Worm (Caenorhabditis elegans) whole organism, L3 larva: ENCODE measurements around the gene C05A2.4.
A peak's percentile ranks its signal among the peaks of the same experiment; 100 is the strongest.

Experiments used
- R02D3.7 ChIP-seq: fragments of 150-350 bp; optimal IDR thresholded peaks from 2 replicates; lab custom pipeline; 2014; ENCODE audit warnings: missing biosample characterization, missing genetic modification characterization
- aly-2 ChIP-seq: fragments of 150-350 bp; optimal IDR thresholded peaks from 2 replicates; lab custom pipeline; 2014; ENCODE audit warnings: missing biosample characterization, missing genetic modification characterization
- ceh-16 ChIP-seq: sonication (generic microtip); optimal IDR thresholded peaks from 2 replicates; lab custom pipeline; 2017; ENCODE audit warnings: missing biosample characterization, missing genetic modification characterization
- ceh-28 ChIP-seq: fragments of 150-350 bp; optimal IDR thresholded peaks from 2 replicates; lab custom pipeline; 2014; ENCODE audit warnings: missing biosample characterization, missing genetic modification reagents, missing genetic modification characterization
- ceh-82 ChIP-seq: fragments of 150-350 bp; optimal IDR thresholded peaks from 2 replicates; lab custom pipeline; 2014; ENCODE audit warnings: missing biosample characterization, missing genetic modification characterization
- ceh-9 ChIP-seq: sonication (generic microtip); optimal IDR thresholded peaks from 2 replicates; lab custom pipeline; 2018; ENCODE audit warnings: missing biosample characterization, missing genetic modification characterization
- daf-12 ChIP-seq: fragments of 150-350 bp; optimal IDR thresholded peaks from 2 replicates; lab custom pipeline; 2014; ENCODE audit warnings: missing biosample characterization, missing genetic modification reagents, missing genetic modification characterization
- egl-27 ChIP-seq: sonication (generic microtip); optimal IDR thresholded peaks from 4 replicates; lab custom pipeline; 2017; ENCODE audit warnings: missing biosample characterization, missing genetic modification reagents, missing genetic modification characterization
- egl-5 ChIP-seq: fragments of 150-350 bp; optimal IDR thresholded peaks from 2 replicates; lab custom pipeline; 2017; ENCODE audit warnings: missing biosample characterization, missing genetic modification reagents, missing genetic modification characterization, inconsistent platforms
- elt-2 ChIP-seq: sonication (generic microtip); optimal IDR thresholded peaks from 2 replicates; lab custom pipeline; 2016; ENCODE audit warnings: missing genetic modification reagents, mild to moderate bottlenecking, missing genetic modification characterization, missing compliant biosample characterization
- elt-3 ChIP-seq, 3 experiments: fragments of 150-350 bp in 1 of 3; sonication (generic microtip) in 2 of 3; optimal IDR thresholded peaks; 2 replicates in 2 of 3; 4 replicates in 1 of 3; lab custom pipeline; 2014 to 2017; ENCODE audit warnings: missing biosample characterization in 3 of 3, missing genetic modification characterization in 3 of 3
- eor-1 ChIP-seq, 2 experiments: fragments of 150-350 bp; optimal IDR thresholded peaks; 2 replicates each; lab custom pipeline; 2014 to 2018; ENCODE audit warnings: missing biosample characterization in 2 of 2, missing genetic modification characterization in 2 of 2
- fkh-10 ChIP-seq: sonication (generic microtip); optimal IDR thresholded peaks from 2 replicates; lab custom pipeline; 2017; ENCODE audit warnings: missing biosample characterization, missing genetic modification reagents, missing genetic modification characterization
- fkh-2 ChIP-seq: fragments of 150-350 bp; optimal IDR thresholded peaks from 2 replicates; lab custom pipeline; 2014; ENCODE audit warnings: missing biosample characterization, missing genetic modification reagents, missing genetic modification characterization
- hmg-11 ChIP-seq: sonication (generic microtip); optimal IDR thresholded peaks from 2 replicates; lab custom pipeline; 2016; ENCODE audit warnings: missing genetic modification characterization, missing compliant biosample characterization
- jun-1 ChIP-seq: fragments of 150-350 bp; optimal IDR thresholded peaks from 2 replicates; lab custom pipeline; 2014; ENCODE audit warnings: missing biosample characterization, missing genetic modification reagents, missing genetic modification characterization
- lin-39 ChIP-seq: fragments of 150-350 bp; optimal IDR thresholded peaks from 2 replicates; lab custom pipeline; 2018; ENCODE audit warnings: missing biosample characterization, missing genetic modification reagents, missing genetic modification characterization
- lsy-12 ChIP-seq: sonication (generic microtip); optimal IDR thresholded peaks from 2 replicates; lab custom pipeline; 2016; ENCODE audit warnings: mild to moderate bottlenecking, missing genetic modification characterization, missing compliant biosample characterization
- mdl-1 ChIP-seq: fragments of 150-350 bp; optimal IDR thresholded peaks from 2 replicates; lab custom pipeline; 2014; ENCODE audit warnings: missing biosample characterization, missing genetic modification characterization
- mml-1 ChIP-seq: fragments of 150-350 bp; sonication (generic microtip); optimal IDR thresholded peaks from 3 replicates; lab custom pipeline; 2014; ENCODE audit warnings: missing biosample characterization, missing genetic modification characterization
- nfya-1 ChIP-seq: sonication (generic microtip); optimal IDR thresholded peaks from 2 replicates; lab custom pipeline; 2017; ENCODE audit warnings: missing genetic modification characterization, mild to moderate bottlenecking, missing compliant biosample characterization, antibody characterized with exemption, moderate library complexity; ENCODE audit not compliant: insufficient read depth
- nhr-11 ChIP-seq: fragments of 150-350 bp; optimal IDR thresholded peaks from 2 replicates; lab custom pipeline; 2014; ENCODE audit warnings: missing biosample characterization, missing genetic modification characterization
- nhr-23 ChIP-seq: fragments of 150-350 bp; optimal IDR thresholded peaks from 2 replicates; lab custom pipeline; 2014; ENCODE audit warnings: missing biosample characterization, missing genetic modification reagents, missing genetic modification characterization
- nhr-25 ChIP-seq: sonication (generic microtip); optimal IDR thresholded peaks from 2 replicates; lab custom pipeline; 2017; ENCODE audit warnings: missing biosample characterization, missing genetic modification characterization
- nhr-28 ChIP-seq: fragments of 150-350 bp; optimal IDR thresholded peaks from 2 replicates; lab custom pipeline; 2014; ENCODE audit warnings: missing biosample characterization, missing genetic modification characterization
- nhr-43 ChIP-seq: sonication (generic microtip); optimal IDR thresholded peaks from 2 replicates; lab custom pipeline; 2016; ENCODE audit warnings: mild to moderate bottlenecking, missing genetic modification characterization, missing compliant biosample characterization; ENCODE audit not compliant: poor library complexity, severe bottlenecking
- nhr-76 ChIP-seq: fragments of 150-350 bp; sonication (generic microtip); optimal IDR thresholded peaks from 5 replicates; lab custom pipeline; 2014; ENCODE audit warnings: missing biosample characterization, missing genetic modification characterization
- nhr-77 ChIP-seq: fragments of 150-350 bp; optimal IDR thresholded peaks from 2 replicates; lab custom pipeline; 2014; ENCODE audit warnings: missing biosample characterization, missing genetic modification characterization
- pha-4 ChIP-seq: fragments of 150-350 bp; optimal IDR thresholded peaks from 2 replicates; lab custom pipeline; 2014; ENCODE audit warnings: missing biosample characterization, missing genetic modification reagents, missing genetic modification characterization
- sea-2 ChIP-seq: fragments of 150-350 bp; sonication (generic microtip); optimal IDR thresholded peaks from 4 replicates; lab custom pipeline; 2014; ENCODE audit warnings: missing biosample characterization, missing genetic modification reagents, missing genetic modification characterization
- skn-1 ChIP-seq: fragments of 150-350 bp; optimal IDR thresholded peaks from 2 replicates; lab custom pipeline; 2014; ENCODE audit warnings: missing biosample characterization, missing genetic modification characterization
- tbx-2 ChIP-seq: sonication (generic microtip); optimal IDR thresholded peaks from 2 replicates; lab custom pipeline; 2016; ENCODE audit warnings: mild to moderate bottlenecking, missing genetic modification characterization, missing compliant biosample characterization
- unc-62 ChIP-seq: fragments of 150-350 bp; sonication (generic microtip); optimal IDR thresholded peaks from 4 replicates; lab custom pipeline; 2014; ENCODE audit warnings: missing biosample characterization, missing genetic modification reagents, missing genetic modification characterization
- zag-1 ChIP-seq: fragments of 150-350 bp; optimal IDR thresholded peaks from 2 replicates; lab custom pipeline; 2014; ENCODE audit warnings: missing biosample characterization, missing genetic modification characterization
- ztf-11 ChIP-seq: fragments of 150-350 bp; optimal IDR thresholded peaks from 2 replicates; lab custom pipeline; 2014; ENCODE audit warnings: missing biosample characterization, missing genetic modification characterization

Gene C05A2.4

ce11 chrV:10722595-10722994, 27.3 kb downstream of the C05A2.4 start:
- TF ChIP-seq pha-4 (tag; lab: Kevin White, UChicago) (peak; percentile 70), nhr-77 (tag; lab: Kevin White, UChicago) (no peak), elt-2 (no peak), nhr-43 (tag; lab: Kevin White, UChicago) (peak; percentile 70), skn-1 (no peak), hmg-11 (tag; lab: Kevin White, UChicago) (peak; percentile 5), jun-1 (tag; lab: Kevin White, UChicago) (no peak), nhr-28 (tag; lab: Kevin White, UChicago) (no peak), egl-5 (tag; lab: Kevin White, UChicago) (no peak), sea-2 (no peak), ceh-9 (tag; lab: Kevin White, UChicago) (no peak), mml-1 (tag; lab: Kevin White, UChicago) (no peak), aly-2 (tag; lab: Kevin White, UChicago) (no peak), nhr-25 (tag; lab: Kevin White, UChicago) (peak; percentile 51), fkh-10 (GFP tag; lab: Kevin White, UChicago) (no peak), eor-1 (tag; optimal IDR thresholded peaks at IDR 0.05; lab: Kevin White, UChicago) (no peak), zag-1 (tag; lab: Kevin White, UChicago) (no peak), R02D3.7 (tag; lab: Kevin White, UChicago) (no peak)
- TF ChIP-seq, all 47 proteins: peak for 4

- TF ChIP-seq mdl-1 (tag; lab: Kevin White, UChicago) (no peak), lin-39 (tag; lab: Kevin White, UChicago) (peak; percentile 42), pha-4 (tag; lab: Kevin White, UChicago) (peak; percentile 48), nfya-1 (tag; lab: Kevin White, UChicago) (peak; percentile 28)
Measured at ce11 chrV:10723181-10723580, 27.9 kb downstream of the C05A2.4 start.

- TF ChIP-seq lsy-12 (tag; lab: Kevin White, UChicago) (no peak), ceh-9 (tag; lab: Kevin White, UChicago) (no peak), tbx-2 (tag; lab: Kevin White, UChicago) (no peak), fkh-2 (no peak), nfya-1 (tag; lab: Kevin White, UChicago) (no peak), ztf-11 (tag; lab: Kevin White, UChicago) (no peak), unc-62 (GFP tag; lab: Kevin White, UChicago) (no peak), nhr-76 (tag; lab: Kevin White, UChicago) (no peak), elt-3 (tag; optimal IDR thresholded peaks at IDR 0.05; lab: Kevin White, UChicago) (no peak), ceh-82 (tag; lab: Kevin White, UChicago) (no peak), nhr-25 (tag; lab: Kevin White, UChicago) (no peak), nhr-23 (tag; lab: Kevin White, UChicago) (no peak), nhr-11 (tag; lab: Kevin White, UChicago) (no peak), sea-2 (no peak), ceh-28 (no peak)
Measured at ce11 chrV:10723583-10723982, 28.3 kb downstream of the C05A2.4 start.

ce11 chrV:10724472-10724871, 29.2 kb downstream of the C05A2.4 start:
- TF ChIP-seq nfya-1 (tag; lab: Kevin White, UChicago): no peak
- no peak for TF ChIP-seq daf-12 (tag; lab: Kevin White, UChicago)
- TF ChIP-seq egl-5 (tag; lab: Kevin White, UChicago): peak; percentile 36
- TF ChIP-seq fkh-10 (GFP tag; lab: Kevin White, UChicago): no peak
- no peak for TF ChIP-seq nhr-11 (tag; lab: Kevin White, UChicago)
- no peak for TF ChIP-seq ceh-16 (tag; lab: Kevin White, UChicago)
- peak; percentile 70 for TF ChIP-seq pha-4 (tag; lab: Kevin White, UChicago)
- no peak for TF ChIP-seq eor-1 (tag; optimal IDR thresholded peaks at IDR 0.05; lab: Kevin White, UChicago)
- TF ChIP-seq egl-27: no peak
- TF ChIP-seq lsy-12 (tag; lab: Kevin White, UChicago): no peak
- TF ChIP-seq mml-1 (tag; lab: Kevin White, UChicago): no peak
- no peak for TF ChIP-seq ceh-28
- no peak for TF ChIP-seq mdl-1 (tag; lab: Kevin White, UChicago)
- TF ChIP-seq nhr-28 (tag; lab: Kevin White, UChicago): no peak
- TF ChIP-seq nhr-25 (tag; lab: Kevin White, UChicago): no peak
- no peak for TF ChIP-seq skn-1
- TF ChIP-seq, all 47 proteins: peak for 2
